Fruit fly (Drosophila melanogaster) whole organism, embryonic: Measurements from ENCODE around the gene CG4404.

ENCODE experiments used
- Abd-B ChIP-seq: fragments of 200-800 bp; sonication (Bioruptor generic); optimal IDR thresholded peaks from 2 replicates; lab custom pipeline; 2018; ENCODE audit warnings: missing biosample characterization, mild to moderate bottlenecking, missing genetic modification characterization, moderate library complexity
- B-H2 ChIP-seq: fragments of 200-800 bp; sonication (Bioruptor generic); optimal IDR thresholded peaks from 2 replicates; lab custom pipeline; 2018; ENCODE audit warnings: missing biosample characterization, mild to moderate bottlenecking, missing genetic modification characterization
- Bgb ChIP-seq: fragments of 200-800 bp; sonication (Bioruptor generic); IDR thresholded peaks from 2 replicates; pipeline ENCODE4 v1.3.6; 2022; ENCODE audit warnings: missing biosample characterization, missing genetic modification characterization; ENCODE audit not compliant: partially characterized antibody
- CG10274 ChIP-seq: fragments of 200-800 bp; sonication (Bioruptor generic); optimal IDR thresholded peaks from 3 replicates; lab custom pipeline; 2017; ENCODE audit warnings: missing biosample characterization, mild to moderate bottlenecking, missing genetic modification characterization
- CG11398 ChIP-seq: fragments of 200-800 bp; sonication (Bioruptor generic); optimal IDR thresholded peaks from 2 replicates; lab custom pipeline; 2016; ENCODE audit warnings: missing biosample characterization, missing genetic modification characterization
- CG12236 ChIP-seq: fragments of 200-800 bp; sonication (Bioruptor generic); optimal IDR thresholded peaks from 2 replicates; lab custom pipeline; 2016; ENCODE audit warnings: missing biosample characterization, missing genetic modification characterization
- CG13424 ChIP-seq: fragments of 200-800 bp; sonication (Bioruptor generic); optimal IDR thresholded peaks from 2 replicates; lab custom pipeline; 2019; ENCODE audit warnings: missing biosample characterization, mild to moderate bottlenecking, missing genetic modification characterization, moderate library complexity
- CG15011 ChIP-seq: fragments of 200-800 bp; sonication (Bioruptor generic); optimal IDR thresholded peaks from 3 replicates; lab custom pipeline; 2018; ENCODE audit warnings: missing biosample characterization, mild to moderate bottlenecking, missing genetic modification characterization
- CG15696 ChIP-seq: fragments of 200-800 bp; sonication (Bioruptor generic); optimal IDR thresholded peaks from 2 replicates; lab custom pipeline; 2019; ENCODE audit warnings: missing biosample characterization, mild to moderate bottlenecking, missing genetic modification characterization, moderate library complexity
- CG30431 ChIP-seq: fragments of 200-800 bp; sonication (Bioruptor generic); optimal IDR thresholded peaks from 2 replicates; lab custom pipeline; 2017; ENCODE audit warnings: missing biosample characterization, missing genetic modification characterization
- CG3065 ChIP-seq: fragments of 200-800 bp; sonication (Bioruptor generic); optimal IDR thresholded peaks from 2 replicates; lab custom pipeline; 2016; ENCODE audit warnings: missing biosample characterization, missing genetic modification characterization
- CG3163 ChIP-seq: fragments of 200-800 bp; sonication (Bioruptor generic); optimal IDR thresholded peaks from 3 replicates; lab custom pipeline; 2016; ENCODE audit warnings: missing biosample characterization, missing genetic modification characterization
- CG42726 ChIP-seq: fragments of 200-800 bp; sonication (Bioruptor generic); IDR thresholded peaks from 2 replicates; pipeline ENCODE4 v1.3.6; 2022; ENCODE audit warnings: missing biosample characterization, missing genetic modification characterization; ENCODE audit not compliant: partially characterized antibody
- CG4730 ChIP-seq: fragments of 200-800 bp; sonication (Bioruptor generic); IDR thresholded peaks from 2 replicates; pipeline ENCODE4 v1.3.6; 2022; ENCODE audit warnings: missing biosample characterization, missing genetic modification characterization
- CG6813 ChIP-seq: fragments of 200-800 bp; sonication (Bioruptor generic); optimal IDR thresholded peaks from 2 replicates; lab custom pipeline; 2017; ENCODE audit warnings: missing biosample characterization, missing genetic modification characterization, mild to moderate bottlenecking, moderate library complexity, missing genetic modification reagents
- CG7987 ChIP-seq: fragments of 200-800 bp; sonication (Bioruptor generic); optimal IDR thresholded peaks from 2 replicates; lab custom pipeline; 2018; ENCODE audit warnings: missing biosample characterization, mild to moderate bottlenecking, missing genetic modification characterization, moderate library complexity
- CG8290 ChIP-seq, 3 experiments: fragments of 200-800 bp; sonication (Bioruptor generic); optimal IDR thresholded peaks; 2 replicates each; lab custom pipeline; 2016 to 2019; ENCODE audit warnings: missing biosample characterization in 3 of 3, missing genetic modification characterization in 3 of 3, mild to moderate bottlenecking in 2 of 3, moderate library complexity in 1 of 3
- CG8359 ChIP-seq: fragments of 200-800 bp; sonication (Bioruptor generic); optimal IDR thresholded peaks from 2 replicates; lab custom pipeline; 2017; ENCODE audit warnings: missing biosample characterization, mild to moderate bottlenecking, missing genetic modification characterization, borderline replicate concordance
- CG8765 ChIP-seq: fragments of 200-800 bp; sonication (Bioruptor generic); IDR thresholded peaks from 2 replicates; pipeline ENCODE4 v1.3.6; 2022; ENCODE audit warnings: missing biosample characterization, missing genetic modification characterization
- D19B ChIP-seq: fragments of 200-800 bp; sonication (Bioruptor generic); optimal IDR thresholded peaks from 2 replicates; lab custom pipeline; 2017; ENCODE audit warnings: missing biosample characterization, mild to moderate bottlenecking, missing genetic modification characterization
- Hr78 ChIP-seq, 2 experiments: fragments of 200-800 bp in 1 of 2; fragments of >200 bp in 1 of 2; sonication (Bioruptor generic) in 1 of 2; optimal IDR thresholded peaks; 2 replicates each; lab custom pipeline; 2017 to 2019; ENCODE audit warnings: missing biosample characterization in 2 of 2, missing genetic modification characterization in 2 of 2, mild to moderate bottlenecking in 1 of 2, moderate library complexity in 1 of 2
- Lpt ChIP-seq: fragments of >200 bp; optimal IDR thresholded peaks from 2 replicates; lab custom pipeline; 2018; ENCODE audit warnings: missing biosample characterization, missing genetic modification characterization
- Oli ChIP-seq: fragments of 200-800 bp; sonication (Bioruptor generic); optimal IDR thresholded peaks from 2 replicates; lab custom pipeline; 2018; ENCODE audit warnings: missing biosample characterization, mild to moderate bottlenecking, missing genetic modification characterization, moderate library complexity
- Poxn ChIP-seq: fragments of 200-800 bp; sonication (Bioruptor generic); IDR thresholded peaks from 2 replicates; pipeline ENCODE4 v1.3.6; 2022; ENCODE audit warnings: missing biosample characterization, missing genetic modification characterization
- Ravus ChIP-seq: fragments of 200-800 bp; sonication (Bioruptor generic); IDR thresholded peaks from 2 replicates; pipeline ENCODE4 v1.3.6; 2022; ENCODE audit warnings: missing biosample characterization, missing genetic modification characterization
- Sry-β ChIP-seq: fragments of 200-800 bp; sonication (Bioruptor generic); optimal IDR thresholded peaks from 2 replicates; lab custom pipeline; 2018; ENCODE audit warnings: missing biosample characterization, mild to moderate bottlenecking, missing genetic modification characterization, moderate library complexity
- Trl ChIP-seq, 3 experiments: fragments of >200 bp in 2 of 3; fragments of 200-800 bp in 1 of 3; sonication (Bioruptor generic) in 1 of 3; optimal IDR thresholded peaks; 2 replicates in 1 of 3; 3 replicates in 2 of 3; lab custom pipeline; 2016 to 2017; ENCODE audit warnings: missing biosample characterization in 1 of 3, missing genetic modification characterization in 1 of 3
- Xbp1 ChIP-seq: fragments of 200-800 bp; sonication (Bioruptor generic); optimal IDR thresholded peaks from 3 replicates; lab custom pipeline; 2016; ENCODE audit warnings: missing biosample characterization, mild to moderate bottlenecking, missing genetic modification characterization
- abd-A ChIP-seq: fragments of 200-800 bp; sonication (Bioruptor generic); optimal IDR thresholded peaks from 3 replicates; lab custom pipeline; 2019; ENCODE audit warnings: missing biosample characterization, mild to moderate bottlenecking, missing genetic modification characterization, moderate library complexity
- az2 ChIP-seq: fragments of 200-800 bp; sonication (Bioruptor generic); optimal IDR thresholded peaks from 3 replicates; lab custom pipeline; 2016; ENCODE audit warnings: missing biosample characterization, missing genetic modification characterization
- bsh ChIP-seq, 2 experiments: fragments of 200-800 bp; sonication (Bioruptor generic); optimal IDR thresholded peaks; 2 replicates each; lab custom pipeline; 2017 to 2018; ENCODE audit warnings: mild to moderate bottlenecking in 2 of 2, missing biosample characterization in 2 of 2, missing genetic modification characterization in 2 of 2, moderate library complexity in 1 of 2
- chinmo ChIP-seq: fragments of 200-800 bp; sonication (Bioruptor generic); IDR thresholded peaks from 4 replicates; pipeline ENCODE4 v1.3.6; 2022; ENCODE audit warnings: missing biosample characterization, missing genetic modification characterization; ENCODE audit not compliant: partially characterized antibody
- eyg ChIP-seq: fragments of 200-800 bp; sonication (Bioruptor generic); optimal IDR thresholded peaks from 3 replicates; lab custom pipeline; 2016; ENCODE audit warnings: missing biosample characterization, missing genetic modification characterization
- gro ChIP-seq: fragments of 200-800 bp; sonication (Bioruptor generic); optimal IDR thresholded peaks from 2 replicates; lab custom pipeline; 2016; ENCODE audit warnings: missing biosample characterization, missing genetic modification characterization
- hth ChIP-seq: fragments of >200 bp; optimal IDR thresholded peaks from 2 replicates; lab custom pipeline; 2017; ENCODE audit warnings: inconsistent platforms
- knrl ChIP-seq: fragments of 200-800 bp; sonication (Bioruptor generic); IDR thresholded peaks from 3 replicates; pipeline ENCODE4 v1.3.6; 2022; ENCODE audit warnings: missing biosample characterization, missing genetic modification characterization; ENCODE audit not compliant: partially characterized antibody
- lilli ChIP-seq: fragments of 200-800 bp; sonication (Bioruptor generic); optimal IDR thresholded peaks from 3 replicates; lab custom pipeline; 2016; ENCODE audit warnings: missing biosample characterization, missing genetic modification characterization
- nerfin-2 ChIP-seq: fragments of 200-800 bp; sonication (Bioruptor generic); IDR thresholded peaks from 2 replicates; pipeline ENCODE4 v1.3.6; 2022; ENCODE audit warnings: missing biosample characterization, missing genetic modification characterization; ENCODE audit not compliant: partially characterized antibody
- nom ChIP-seq: fragments of 200-800 bp; sonication (Bioruptor generic); optimal IDR thresholded peaks from 2 replicates; lab custom pipeline; 2017; ENCODE audit warnings: missing biosample characterization, missing genetic modification characterization, mild to moderate bottlenecking, moderate library complexity, missing genetic modification reagents
- org-1 ChIP-seq: fragments of 200-800 bp; sonication (Bioruptor generic); optimal IDR thresholded peaks from 2 replicates; lab custom pipeline; 2017; ENCODE audit warnings: missing biosample characterization, missing genetic modification characterization
- psq ChIP-seq: fragments of 200-800 bp; sonication (Bioruptor generic); optimal IDR thresholded peaks from 2 replicates; lab custom pipeline; 2017; ENCODE audit warnings: missing biosample characterization, missing genetic modification characterization
- row ChIP-seq: fragments of 200-800 bp; sonication (Bioruptor generic); IDR thresholded peaks from 3 replicates; pipeline ENCODE4 v1.3.6; 2022; ENCODE audit warnings: missing biosample characterization, missing genetic modification characterization
- run ChIP-seq: fragments of 200-800 bp; sonication (Bioruptor generic); optimal IDR thresholded peaks from 3 replicates; lab custom pipeline; 2018; ENCODE audit warnings: missing biosample characterization, mild to moderate bottlenecking, missing genetic modification characterization
- sd ChIP-seq: fragments of 200-800 bp; sonication (Bioruptor generic); optimal IDR thresholded peaks from 3 replicates; lab custom pipeline; 2018; ENCODE audit warnings: missing biosample characterization, mild to moderate bottlenecking, missing genetic modification characterization, moderate library complexity
- sob ChIP-seq: fragments of 200-800 bp; sonication (Bioruptor generic); IDR thresholded peaks from 2 replicates; pipeline ENCODE4 v1.3.6; 2022; ENCODE audit warnings: missing biosample characterization, missing genetic modification characterization
- toy ChIP-seq: fragments of 200-800 bp; sonication (Bioruptor generic); IDR thresholded peaks from 2 replicates; pipeline ENCODE4 v1.3.6; 2022; ENCODE audit warnings: missing biosample characterization, missing genetic modification characterization
- z ChIP-seq: fragments of 200-800 bp; sonication (Bioruptor generic); IDR thresholded peaks from 3 replicates; pipeline ENCODE4 v1.3.6; 2022; ENCODE audit warnings: missing biosample characterization, missing genetic modification characterization

The CG4404 gene

DNA sequence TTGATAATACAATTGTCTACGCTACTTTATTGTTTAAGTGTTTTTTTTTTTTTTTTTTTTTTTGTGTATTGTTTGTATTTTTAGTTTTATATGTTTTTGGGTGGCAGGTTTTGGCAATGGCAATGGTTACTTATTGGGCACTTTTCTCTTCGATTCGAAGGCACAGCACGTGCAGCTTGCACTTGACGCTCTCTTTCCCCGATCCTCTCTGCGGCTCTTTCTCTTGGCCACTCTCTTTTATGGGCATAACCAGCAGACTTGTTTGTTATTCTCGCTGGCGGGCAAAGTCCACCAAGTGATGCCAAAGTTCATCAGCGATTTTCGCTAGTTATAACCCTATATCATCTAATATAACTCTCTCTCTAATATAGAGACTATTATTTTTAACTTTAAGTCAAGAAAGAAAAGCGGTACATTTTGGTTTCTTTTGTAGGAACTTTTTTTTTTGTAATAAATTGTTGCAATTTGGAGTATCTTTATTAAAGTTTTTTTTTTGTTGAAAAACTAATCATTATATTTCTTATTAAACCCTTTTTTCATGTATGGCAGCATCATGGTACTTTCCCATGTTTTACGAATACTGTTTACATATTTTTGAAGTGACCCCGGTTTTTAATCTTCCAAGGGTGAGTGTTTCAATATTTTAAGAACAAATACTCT, 15.5 kb downstream of the CG4404 start:
- TF ChIP-seq Ravus (GFP tag; lab: Robert Waterston, UW), result no peak
- peak; percentile 97 for TF ChIP-seq nom (GFP tag; lab: Kevin White, UChicago)
- TF ChIP-seq CG3163, result peak; percentile 40
- no peak for TF ChIP-seq Lpt (GFP tag; lab: Kevin White, UChicago)
- TF ChIP-seq bsh (GFP tag; optimal IDR thresholded peaks at IDR 0.05; lab: Kevin White, UChicago), result peak in 1 of 2 experiments; percentile 70
- TF ChIP-seq Trl (optimal IDR thresholded peaks at IDR 0.05; lab: Kevin White, UChicago), result peak; percentile 1 to 59
- no peak for TF ChIP-seq Trl (GFP tag; optimal IDR thresholded peaks at IDR 0.05; lab: Kevin White, UChicago)
- peak; percentile 18 for TF ChIP-seq Sry-β (GFP tag; lab: Kevin White, UChicago)
- no peak for TF ChIP-seq CG8765 (GFP tag; lab: Robert Waterston, UW)
- TF ChIP-seq row (GFP tag; lab: Robert Waterston, UW), result no peak
- no peak for TF ChIP-seq Oli
- TF ChIP-seq CG30431 (GFP tag; lab: Kevin White, UChicago), result no peak

DNA sequence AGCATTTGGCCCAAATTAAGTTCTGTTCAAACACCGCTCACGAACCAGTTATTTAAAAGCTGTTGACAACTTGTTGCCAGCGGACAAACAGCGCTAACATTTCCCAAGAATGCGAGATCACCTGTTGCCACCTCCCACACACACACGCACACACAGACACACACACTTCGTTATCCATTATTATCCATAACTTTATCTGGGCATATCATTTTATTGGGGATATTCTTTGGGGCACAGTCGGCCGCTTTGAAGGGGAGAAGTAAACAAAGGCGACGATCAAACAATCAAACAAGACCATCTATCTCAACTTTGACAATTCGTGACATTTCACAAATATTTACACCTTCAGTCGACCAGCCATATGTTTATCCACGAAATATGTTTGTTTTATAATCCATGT, 16.7 kb downstream of the CG4404 start:
- no peak for TF ChIP-seq eyg
- no peak for TF ChIP-seq CG7987 (GFP tag; lab: Kevin White, UChicago)
- no peak for TF ChIP-seq nerfin-2 (GFP tag; lab: Robert Waterston, UW)
- peak; percentile 62 for TF ChIP-seq CG15696 (tag; lab: Kevin White, UChicago)
- TF ChIP-seq Bgb, result no peak
- no peak for TF ChIP-seq lilli (GFP tag; lab: Kevin White, UChicago)
- no peak for TF ChIP-seq knrl (GFP tag; lab: Robert Waterston, UW)
- TF ChIP-seq z (GFP tag; lab: Robert Waterston, UW), result no peak
- no peak for TF ChIP-seq Abd-B (GFP tag; lab: Kevin White, UChicago)
- no peak for TF ChIP-seq CG8290 (GFP tag; optimal IDR thresholded peaks at IDR 0.05; lab: Kevin White, UChicago)
- TF ChIP-seq CG8290 (tag; optimal IDR thresholded peaks at IDR 0.05; lab: Kevin White, UChicago), result peak in 1 of 2 experiments; percentile 10
- TF ChIP-seq sd (tag; lab: Kevin White, UChicago), result no peak
- TF ChIP-seq hth (lab: Kevin White, UChicago), result no peak
- no peak for TF ChIP-seq gro (GFP tag; lab: Kevin White, UChicago)
- peak; percentile 54 for TF ChIP-seq CG6813 (GFP tag; lab: Kevin White, UChicago)
- peak; percentile 5 for TF ChIP-seq abd-A
- peak; percentile 36 for TF ChIP-seq CG8359
- TF ChIP-seq chinmo (GFP tag; lab: Robert Waterston, UW), result 0 out of 4 replicates have a peak, but pooled peaks have one; percentile 10
- no peak for TF ChIP-seq CG3065
- no peak for TF ChIP-seq D19B (GFP tag; lab: Kevin White, UChicago)
- no peak for TF ChIP-seq run
- no peak for TF ChIP-seq Hr78 (GFP tag; optimal IDR thresholded peaks at IDR 0.05; lab: Kevin White, UChicago)
- no peak for TF ChIP-seq Xbp1 (GFP tag; lab: Kevin White, UChicago)
- no peak for TF ChIP-seq CG4730 (GFP tag; lab: Robert Waterston, UW)
- TF ChIP-seq CG12236 (GFP tag; lab: Kevin White, UChicago), result no peak
- TF ChIP-seq CG10274 (GFP tag; lab: Kevin White, UChicago), result no peak
- no peak for TF ChIP-seq org-1 (GFP tag; lab: Kevin White, UChicago)
- TF ChIP-seq psq (GFP tag; lab: Kevin White, UChicago), result no peak
- peak; percentile 28 for TF ChIP-seq CG15011
- TF ChIP-seq CG13424 (tag; lab: Kevin White, UChicago), result no peak
- TF ChIP-seq B-H2 (GFP tag; lab: Kevin White, UChicago), result no peak
- TF ChIP-seq Poxn (GFP tag; lab: Robert Waterston, UW), result no peak
- no peak for TF ChIP-seq az2 (GFP tag; lab: Kevin White, UChicago)
- no peak for TF ChIP-seq CG11398 (GFP tag; lab: Kevin White, UChicago)
- no peak for TF ChIP-seq CG42726 (GFP tag; lab: Robert Waterston, UW)
- no peak for TF ChIP-seq sob (GFP tag; lab: Robert Waterston, UW)
- TF ChIP-seq toy (GFP tag; lab: Robert Waterston, UW), result no peak
